Fruit fly (Drosophila melanogaster) S2 (cell line): ENCODE results near the gene nAChRalpha3.

Experiments used
- CG8478 ChIP-seq: fragments of >200 bp; optimal IDR thresholded peaks from 2 replicates; lab custom pipeline; 2018
- CTCF ChIP-seq, 2 experiments: fragments of >200 bp; optimal IDR thresholded peaks; 2 replicates each; lab custom pipeline; 2018

- no peak for TF ChIP-seq CG8478 (lab: Kevin White, UChicago)
- TF ChIP-seq CTCF (optimal IDR thresholded peaks at IDR 0.05; lab: Kevin White, UChicago), result no peak
Observed at dm6 chrX:8414351-8414750, 47.4 kb upstream of the nAChRalpha3 start.
